Fruit fly (Drosophila melanogaster) whole organism, prepupa: ENCODE measurements around the gene CG42638.
"Not testable (repeated sequence)": the region's sequence is repeated elsewhere in the genome, so short reads cannot be mapped to it uniquely, and the experiment has no call there.

Experiments
- Blimp-1 ChIP-seq: fragments of 200-800 bp; sonication (Bioruptor generic); optimal IDR thresholded peaks from 3 replicates; lab custom pipeline; 2017; ENCODE audit warnings: missing biosample characterization, missing genetic modification characterization, mild to moderate bottlenecking, moderate library complexity, missing genetic modification reagents
- CG10669 ChIP-seq: fragments of 200-800 bp; sonication (Bioruptor generic); optimal IDR thresholded peaks from 3 replicates; lab custom pipeline; 2018; ENCODE audit warnings: missing biosample characterization, mild to moderate bottlenecking, missing genetic modification characterization, moderate library complexity
- CG11762 ChIP-seq: fragments of 200-800 bp; sonication (Bioruptor generic); optimal IDR thresholded peaks from 3 replicates; lab custom pipeline; 2016; ENCODE audit warnings: missing biosample characterization, missing genetic modification characterization; ENCODE audit not compliant: insufficient read depth
- CG15336 ChIP-seq: fragments of 200-800 bp; sonication (Bioruptor generic); IDR thresholded peaks from 2 replicates; pipeline ENCODE4 v1.3.6; 2022; ENCODE audit warnings: missing biosample characterization, missing genetic modification characterization
- CG1621 ChIP-seq: fragments of 200-800 bp; sonication (Bioruptor generic); optimal IDR thresholded peaks from 3 replicates; lab custom pipeline; 2018; ENCODE audit warnings: missing biosample characterization, mild to moderate bottlenecking, missing genetic modification characterization
- CG34406 ChIP-seq: fragments of 200-800 bp; sonication (Bioruptor generic); optimal IDR thresholded peaks from 3 replicates; lab custom pipeline; 2016; ENCODE audit warnings: missing biosample characterization, missing genetic modification characterization
- CG4318 ChIP-seq: fragments of 200-800 bp; sonication (Bioruptor generic); optimal IDR thresholded peaks from 3 replicates; lab custom pipeline; 2017; ENCODE audit warnings: missing biosample characterization, mild to moderate bottlenecking, missing genetic modification characterization
- CG6854 ChIP-seq: fragments of 200-800 bp; sonication (Bioruptor generic); optimal IDR thresholded peaks from 2 replicates; lab custom pipeline; 2017; ENCODE audit warnings: missing biosample characterization, mild to moderate bottlenecking, missing genetic modification characterization
- CG8632 ChIP-seq: fragments of 200-800 bp; sonication (Bioruptor generic); optimal IDR thresholded peaks from 3 replicates; lab custom pipeline; 2016; ENCODE audit warnings: missing biosample characterization, missing genetic modification characterization
- CG9139 ChIP-seq: fragments of 200-800 bp; sonication (Bioruptor generic); optimal IDR thresholded peaks from 3 replicates; lab custom pipeline; 2017; ENCODE audit warnings: missing biosample characterization, mild to moderate bottlenecking, missing genetic modification characterization
- Eip78C ChIP-seq: fragments of 200-800 bp; sonication (Bioruptor generic); peaks from one replicate; lab custom pipeline; 2016; ENCODE audit warnings: missing biosample characterization, missing genetic modification characterization
- Gug ChIP-seq: fragments of 200-800 bp; sonication (Bioruptor generic); IDR thresholded peaks from 2 replicates; pipeline ENCODE4 v1.3.6; 2022; ENCODE audit warnings: missing biosample characterization, missing genetic modification characterization
- Met ChIP-seq: fragments of 200-800 bp; sonication (Bioruptor generic); optimal IDR thresholded peaks from 3 replicates; lab custom pipeline; 2016; ENCODE audit warnings: missing biosample characterization, missing genetic modification characterization
- Sox102F ChIP-seq: fragments of 200-800 bp; sonication (Bioruptor generic); optimal IDR thresholded peaks from 2 replicates; lab custom pipeline; 2016; ENCODE audit warnings: missing biosample characterization, mild to moderate bottlenecking, missing genetic modification characterization
- achi ChIP-seq: fragments of 200-800 bp; sonication (Bioruptor generic); optimal IDR thresholded peaks from 3 replicates; lab custom pipeline; 2016; ENCODE audit warnings: missing biosample characterization, missing genetic modification characterization
- dac ChIP-seq: fragments of 200-800 bp; sonication (Bioruptor generic); optimal IDR thresholded peaks from 2 replicates; lab custom pipeline; 2017; ENCODE audit warnings: missing biosample characterization, mild to moderate bottlenecking, missing genetic modification characterization
- esn ChIP-seq: fragments of 200-800 bp; sonication (Bioruptor generic); optimal IDR thresholded peaks from 2 replicates; lab custom pipeline; 2016; ENCODE audit warnings: missing biosample characterization, mild to moderate bottlenecking, missing genetic modification characterization, moderate library complexity
- fkh ChIP-seq: fragments of 200-800 bp; sonication (Bioruptor generic); optimal IDR thresholded peaks from 3 replicates; lab custom pipeline; 2017; ENCODE audit warnings: missing biosample characterization, mild to moderate bottlenecking, missing genetic modification characterization, moderate library complexity
- pdm3 ChIP-seq: fragments of 200-800 bp; sonication (Bioruptor generic); optimal IDR thresholded peaks from 3 replicates; lab custom pipeline; 2016; ENCODE audit warnings: missing biosample characterization, missing genetic modification characterization
- ss ChIP-seq, 2 experiments: fragments of 200-800 bp; sonication (Bioruptor generic); optimal IDR thresholded peaks; 2 replicates in 1 of 2; 3 replicates in 1 of 2; lab custom pipeline; 2017 to 2018; ENCODE audit warnings: mild to moderate bottlenecking in 2 of 2, missing biosample characterization in 2 of 2, missing genetic modification characterization in 2 of 2, moderate library complexity in 1 of 2
- svp ChIP-seq: fragments of 200-800 bp; sonication (Bioruptor generic); peaks from one replicate; lab custom pipeline; 2016; ENCODE audit warnings: missing biosample characterization, missing genetic modification characterization
- topi ChIP-seq: fragments of 200-800 bp; sonication (Bioruptor generic); optimal IDR thresholded peaks from 3 replicates; lab custom pipeline; 2016; ENCODE audit warnings: missing biosample characterization, missing genetic modification characterization
- vri ChIP-seq: fragments of 200-800 bp; sonication (Bioruptor generic); optimal IDR thresholded peaks from 3 replicates; lab custom pipeline; 2016; ENCODE audit warnings: missing biosample characterization, mild to moderate bottlenecking, missing genetic modification characterization

Gene CG42638

dm6 chr3L:19787632-19788031 is 38.1 kb upstream of the CG42638 start:
- TF ChIP-seq dac (no peak), CG8632 (no peak), pdm3 (no peak), vri (GFP tag; lab: Kevin White, UChicago) (peak; percentile 4), fkh (GFP tag; lab: Kevin White, UChicago) (peak; percentile 40), achi (GFP tag; lab: Kevin White, UChicago) (no peak), CG10669 (GFP tag; lab: Kevin White, UChicago) (no peak), CG9139 (GFP tag; lab: Kevin White, UChicago) (no peak)

- TF ChIP-seq fkh (GFP tag; lab: Kevin White, UChicago): peak; percentile 49
- no peak for TF ChIP-seq topi (GFP tag; lab: Kevin White, UChicago)
These were observed 29.0 kb upstream of the CG42638 start for dm6 chr3L:19778530-19778929.

- TF ChIP-seq vri (GFP tag; lab: Kevin White, UChicago) (peak; percentile 38), Blimp-1 (no peak), svp (GFP tag; lab: Kevin White, UChicago) (peak; percentile 84), fkh (GFP tag; lab: Kevin White, UChicago) (peak; percentile 35)
These were observed 27.9 kb upstream of the CG42638 start for dm6 chr3L:19777279-19777960.

dm6 chr3L:19760109-19760508 is 10.6 kb upstream of the CG42638 start, which contains the start of gene Vtld:
Gene Vtld, plus strand, starts transcription at chr3L:19760409.
- not testable (repeated sequence) for TF ChIP-seq ss (GFP tag; optimal IDR thresholded peaks at IDR 0.05; lab: Kevin White, UChicago); achi (GFP tag; lab: Kevin White, UChicago); Met (GFP tag; lab: Kevin White, UChicago)

- not testable (repeated sequence) for TF ChIP-seq pdm3; svp (GFP tag; lab: Kevin White, UChicago); CG11762 (GFP tag; lab: Kevin White, UChicago)
These were observed 20.9 kb downstream of the CG42638 start, which contains the start of gene CG42529 for dm6 chr3L:19728694-19729093. Gene CG42529, plus strand, starts transcription at chr3L:19728994.

- not testable (repeated sequence) for TF ChIP-seq CG4318, topi, esn (GFP tag; lab: Kevin White, UChicago)
These were observed 31.3 kb downstream of the CG42638 start, which contains the start of gene Trpml for dm6 chr3L:19718228-19718627. Gene Trpml, minus strand, starts transcription at chr3L:19718328.

- TF ChIP-seq CG1621 (tag; lab: Kevin White, UChicago) (peak; percentile 69), Gug (GFP tag; lab: Robert Waterston, UW) (no peak), Eip78C (GFP tag; lab: Kevin White, UChicago) (peak; percentile 43), CG34406 (GFP tag; lab: Kevin White, UChicago) (no peak), CG11762 (GFP tag; lab: Kevin White, UChicago) (no peak), CG6854 (GFP tag; lab: Kevin White, UChicago) (no peak), CG15336 (GFP tag; lab: Robert Waterston, UW) (peak; percentile 13; the same call in 1 of the 2 replicates), CG4318 (GFP tag; lab: Kevin White, UChicago) (no peak)
These were observed 41.9 kb downstream of the CG42638 start, which contains the start of gene serp for dm6 chr3L:19707570-19708146. Gene serp, minus strand, starts transcription at chr3L:19708015.

dm6 chr3L:19704869-19705268 is 44.7 kb downstream of the CG42638 start:
- TF ChIP-seq Sox102F (GFP tag; lab: Kevin White, UChicago) (no peak), Eip78C (GFP tag; lab: Kevin White, UChicago) (peak; percentile 43), vri (GFP tag; lab: Kevin White, UChicago) (peak; percentile 62)
- TF ChIP-seq, all 60 proteins: peak for 2
